Worm (Caenorhabditis elegans) whole organism, mixed stage, embryonic: ENCODE results near the gene comt-5.

Experiments used
- drap-1 ChIP-seq: fragments of 200-800 bp; sonication (Bioruptor generic); optimal IDR thresholded peaks from 3 replicates; lab custom pipeline; 2018; ENCODE audit warnings: mild to moderate bottlenecking, missing genetic modification characterization, missing compliant biosample characterization
- lin-13 ChIP-seq: fragments of 150-350 bp; optimal IDR thresholded peaks from 2 replicates; lab custom pipeline; 2014; ENCODE audit warnings: missing biosample characterization, missing genetic modification characterization
- mab-5 ChIP-seq: fragments of 150-350 bp; optimal IDR thresholded peaks from 2 replicates; lab custom pipeline; 2014; ENCODE audit warnings: missing biosample characterization, missing genetic modification characterization
- nhr-12 ChIP-seq: fragments of 150-350 bp; optimal IDR thresholded peaks from 2 replicates; lab custom pipeline; 2014; ENCODE audit warnings: missing biosample characterization, missing genetic modification characterization
- nhr-237 ChIP-seq: fragments of 150-350 bp; optimal IDR thresholded peaks from 2 replicates; lab custom pipeline; 2014; ENCODE audit warnings: missing biosample characterization, missing genetic modification characterization
- nhr-76 ChIP-seq: sonication (generic microtip); optimal IDR thresholded peaks from 2 replicates; lab custom pipeline; 2017; ENCODE audit warnings: missing biosample characterization, missing genetic modification characterization
- pha-4 ChIP-seq: fragments of 150-350 bp; optimal IDR thresholded peaks from 2 replicates; lab custom pipeline; 2018; ENCODE audit warnings: missing biosample characterization, missing genetic modification reagents, missing genetic modification characterization
- snpc-4 ChIP-seq: fragments of 150-350 bp; optimal IDR thresholded peaks from 2 replicates; lab custom pipeline; 2014; ENCODE audit warnings: missing biosample characterization, missing genetic modification characterization
- unc-62 ChIP-seq: fragments of 150-350 bp; optimal IDR thresholded peaks from 2 replicates; lab custom pipeline; 2014; ENCODE audit warnings: missing biosample characterization, missing genetic modification reagents, missing genetic modification characterization

DNA sequence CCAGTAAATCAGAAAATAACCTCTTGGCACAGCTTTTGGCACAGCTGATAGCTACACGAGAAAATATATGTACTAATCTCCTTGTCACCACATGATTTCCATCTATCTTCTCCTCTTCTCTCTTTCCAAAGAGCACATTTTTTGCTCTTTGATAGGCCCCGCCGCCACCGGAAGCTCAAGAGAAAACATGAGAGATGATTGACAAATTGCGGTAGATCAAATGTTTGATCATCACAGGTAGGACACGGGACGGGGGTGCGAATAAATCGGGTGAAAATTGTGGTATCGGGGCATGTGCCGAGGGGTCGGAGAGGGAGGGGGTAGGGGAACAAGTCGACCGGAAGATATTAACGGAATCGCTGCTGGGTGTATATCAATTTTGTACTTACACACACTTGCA, 22.6 kb upstream of the comt-5 start:
- TF ChIP-seq nhr-237 (no peak), pha-4 (tag; lab: Kevin White, UChicago) (no peak), drap-1 (no peak), nhr-76 (tag; lab: Kevin White, UChicago) (no peak), lin-13 (tag; lab: Kevin White, UChicago) (no peak), nhr-12 (tag; lab: Kevin White, UChicago) (no peak), snpc-4 (tag; lab: Kevin White, UChicago) (no peak), unc-62 (GFP tag; lab: Kevin White, UChicago) (peak; percentile 66), mab-5 (tag; lab: Kevin White, UChicago) (no peak)
